Fruit fly (Drosophila melanogaster) S2 (cell line): ENCODE measurements around the gene CG14282.

Experiments used
- CG8478 ChIP-seq: fragments of >200 bp; optimal IDR thresholded peaks from 2 replicates; lab custom pipeline; 2018
- CTCF ChIP-seq, 2 experiments: fragments of >200 bp; optimal IDR thresholded peaks; 2 replicates each; lab custom pipeline; 2018

DNA sequence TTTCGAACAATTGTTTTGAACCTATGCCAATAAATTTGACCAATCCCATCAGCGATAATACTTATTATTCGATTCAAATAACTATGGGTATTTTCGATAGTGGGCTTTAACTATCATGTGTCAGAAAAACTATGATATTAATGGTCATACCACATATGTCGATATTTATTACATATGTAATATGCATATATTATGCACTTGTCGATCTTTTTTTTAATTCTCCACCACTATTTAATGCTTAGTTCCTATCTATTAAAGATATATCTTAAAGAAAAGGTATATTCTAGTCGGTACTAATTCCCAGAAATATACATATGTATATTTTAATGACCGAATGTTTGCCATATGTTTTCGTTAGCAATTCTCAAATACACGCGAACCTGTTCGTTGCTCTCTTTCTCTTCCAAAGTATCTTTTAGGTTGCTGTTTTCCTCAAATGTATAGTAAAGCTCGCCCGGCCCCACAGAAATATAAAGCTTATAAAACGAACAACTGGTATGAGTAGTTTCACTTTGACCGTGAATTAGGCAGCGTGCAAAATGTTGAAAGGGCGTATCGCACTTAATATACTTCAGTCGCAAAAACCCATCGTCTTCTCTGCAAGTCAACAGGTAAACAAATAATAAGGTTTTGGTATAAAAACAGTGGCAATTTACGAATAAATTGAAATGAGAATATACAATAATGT lies 44.5 kb upstream of the CG14282 start, which contains the start of gene Cyp12a5:
- TF ChIP-seq CG8478 (lab: Kevin White, UChicago) (no peak), CTCF (optimal IDR thresholded peaks at IDR 0.05; lab: Kevin White, UChicago) (no peak)
